Fruit fly (Drosophila melanogaster) whole organism, prepupa: ENCODE results near the gene Gpdh1.

ENCODE experiments used
- Blimp-1 ChIP-seq: fragments of 200-800 bp; sonication (Bioruptor generic); optimal IDR thresholded peaks from 3 replicates; lab custom pipeline; 2017; ENCODE audit warnings: missing biosample characterization, missing genetic modification characterization, mild to moderate bottlenecking, moderate library complexity, missing genetic modification reagents
- CG10631 ChIP-seq: fragments of 200-800 bp; sonication (Bioruptor generic); optimal IDR thresholded peaks from 2 replicates; lab custom pipeline; 2016; ENCODE audit warnings: missing biosample characterization, missing genetic modification characterization
- CG10669 ChIP-seq: fragments of 200-800 bp; sonication (Bioruptor generic); optimal IDR thresholded peaks from 3 replicates; lab custom pipeline; 2018; ENCODE audit warnings: missing biosample characterization, mild to moderate bottlenecking, missing genetic modification characterization, moderate library complexity
- CG11294 ChIP-seq: fragments of 200-800 bp; sonication (Bioruptor generic); IDR thresholded peaks from 2 replicates; pipeline ENCODE4 v1.3.6; 2022; ENCODE audit warnings: missing biosample characterization, missing genetic modification characterization
- CG11762 ChIP-seq: fragments of 200-800 bp; sonication (Bioruptor generic); optimal IDR thresholded peaks from 3 replicates; lab custom pipeline; 2016; ENCODE audit warnings: missing biosample characterization, missing genetic modification characterization; ENCODE audit not compliant: insufficient read depth
- CG15336 ChIP-seq: fragments of 200-800 bp; sonication (Bioruptor generic); IDR thresholded peaks from 2 replicates; pipeline ENCODE4 v1.3.6; 2022; ENCODE audit warnings: missing biosample characterization, missing genetic modification characterization
- CG16779 ChIP-seq: fragments of 200-800 bp; sonication (Bioruptor generic); optimal IDR thresholded peaks from 3 replicates; lab custom pipeline; 2017; ENCODE audit warnings: missing biosample characterization, mild to moderate bottlenecking, missing genetic modification characterization
- CG3032 ChIP-seq: fragments of 200-800 bp; optimal IDR thresholded peaks from 2 replicates; lab custom pipeline; 2019; ENCODE audit warnings: missing biosample characterization, mild to moderate bottlenecking, missing genetic modification characterization, moderate library complexity
- CG31627 ChIP-seq: fragments of 200-800 bp; sonication (Bioruptor generic); optimal IDR thresholded peaks from 3 replicates; lab custom pipeline; 2016; ENCODE audit warnings: missing biosample characterization, missing genetic modification characterization
- CG32006 ChIP-seq: fragments of 200-800 bp; sonication (Bioruptor generic); optimal IDR thresholded peaks from 3 replicates; lab custom pipeline; 2017; ENCODE audit warnings: missing biosample characterization, mild to moderate bottlenecking, missing genetic modification characterization
- CG34406 ChIP-seq: fragments of 200-800 bp; sonication (Bioruptor generic); optimal IDR thresholded peaks from 3 replicates; lab custom pipeline; 2016; ENCODE audit warnings: missing biosample characterization, missing genetic modification characterization
- CG3919 ChIP-seq: fragments of 200-800 bp; sonication (Bioruptor generic); optimal IDR thresholded peaks from 3 replicates; lab custom pipeline; 2016; ENCODE audit warnings: missing biosample characterization, missing genetic modification characterization
- CG6163 ChIP-seq: fragments of 200-800 bp; sonication (Bioruptor generic); IDR thresholded peaks from 3 replicates; pipeline ENCODE4 v1.3.6; 2022; ENCODE audit warnings: missing biosample characterization, missing genetic modification characterization
- CG6276 ChIP-seq: fragments of 200-800 bp; sonication (Bioruptor generic); optimal IDR thresholded peaks from 2 replicates; lab custom pipeline; 2017; ENCODE audit warnings: missing biosample characterization, mild to moderate bottlenecking, missing genetic modification characterization
- CG6792 ChIP-seq: fragments of 200-800 bp; sonication (Bioruptor generic); optimal IDR thresholded peaks from 3 replicates; lab custom pipeline; 2016; ENCODE audit warnings: missing biosample characterization, missing genetic modification characterization
- CG6854 ChIP-seq: fragments of 200-800 bp; sonication (Bioruptor generic); optimal IDR thresholded peaks from 2 replicates; lab custom pipeline; 2017; ENCODE audit warnings: missing biosample characterization, mild to moderate bottlenecking, missing genetic modification characterization
- CG8119 ChIP-seq: fragments of 200-800 bp; sonication (Bioruptor generic); IDR thresholded peaks from 3 replicates; pipeline ENCODE4 v1.3.6; 2022; ENCODE audit warnings: missing biosample characterization, missing genetic modification characterization
- CG8319 ChIP-seq: fragments of 200-800 bp; sonication (Bioruptor generic); optimal IDR thresholded peaks from 3 replicates; lab custom pipeline; 2016; ENCODE audit warnings: missing biosample characterization, missing genetic modification characterization
- CG8632 ChIP-seq: fragments of 200-800 bp; sonication (Bioruptor generic); optimal IDR thresholded peaks from 3 replicates; lab custom pipeline; 2016; ENCODE audit warnings: missing biosample characterization, missing genetic modification characterization
- CG9139 ChIP-seq: fragments of 200-800 bp; sonication (Bioruptor generic); optimal IDR thresholded peaks from 3 replicates; lab custom pipeline; 2017; ENCODE audit warnings: missing biosample characterization, mild to moderate bottlenecking, missing genetic modification characterization
- Eip78C ChIP-seq: fragments of 200-800 bp; sonication (Bioruptor generic); peaks from one replicate; lab custom pipeline; 2016; ENCODE audit warnings: missing biosample characterization, missing genetic modification characterization
- Gug ChIP-seq: fragments of 200-800 bp; sonication (Bioruptor generic); IDR thresholded peaks from 2 replicates; pipeline ENCODE4 v1.3.6; 2022; ENCODE audit warnings: missing biosample characterization, missing genetic modification characterization
- Hr4 ChIP-seq: fragments of 200-800 bp; sonication (Bioruptor generic); optimal IDR thresholded peaks from 3 replicates; lab custom pipeline; 2016; ENCODE audit warnings: missing biosample characterization, missing genetic modification characterization
- Lpt ChIP-seq: fragments of 200-800 bp; sonication (Bioruptor generic); optimal IDR thresholded peaks from 3 replicates; lab custom pipeline; 2016; ENCODE audit warnings: missing biosample characterization, missing genetic modification characterization
- Sox14 ChIP-seq: fragments of 200-800 bp; sonication (Bioruptor generic); optimal IDR thresholded peaks from 3 replicates; lab custom pipeline; 2016; ENCODE audit warnings: missing biosample characterization, missing genetic modification characterization
- Sox15 ChIP-seq: fragments of 200-800 bp; sonication (Bioruptor generic); optimal IDR thresholded peaks from 3 replicates; lab custom pipeline; 2016; ENCODE audit warnings: missing biosample characterization, missing genetic modification characterization
- achi ChIP-seq: fragments of 200-800 bp; sonication (Bioruptor generic); optimal IDR thresholded peaks from 3 replicates; lab custom pipeline; 2016; ENCODE audit warnings: missing biosample characterization, missing genetic modification characterization
- acj6 ChIP-seq: fragments of 200-800 bp; sonication (Bioruptor generic); optimal IDR thresholded peaks from 3 replicates; lab custom pipeline; 2016; ENCODE audit warnings: missing biosample characterization, missing genetic modification characterization
- cyc ChIP-seq: fragments of 200-800 bp; sonication (Bioruptor generic); optimal IDR thresholded peaks from 3 replicates; lab custom pipeline; 2016; ENCODE audit warnings: missing biosample characterization, missing genetic modification characterization
- dsx ChIP-seq: fragments of 200-800 bp; optimal IDR thresholded peaks from 3 replicates; lab custom pipeline; 2019; ENCODE audit warnings: missing biosample characterization, mild to moderate bottlenecking, missing genetic modification characterization, moderate library complexity; ENCODE audit not compliant: poor library complexity, severe bottlenecking
- eg ChIP-seq: fragments of 200-800 bp; sonication (Bioruptor generic); IDR thresholded peaks from 3 replicates; pipeline ENCODE4 v1.3.6; 2022; ENCODE audit warnings: missing biosample characterization, missing genetic modification characterization
- fkh ChIP-seq: fragments of 200-800 bp; sonication (Bioruptor generic); optimal IDR thresholded peaks from 3 replicates; lab custom pipeline; 2017; ENCODE audit warnings: missing biosample characterization, mild to moderate bottlenecking, missing genetic modification characterization, moderate library complexity
- lz ChIP-seq: fragments of 200-800 bp; sonication (Bioruptor generic); optimal IDR thresholded peaks from 3 replicates; lab custom pipeline; 2016; ENCODE audit warnings: missing biosample characterization, missing genetic modification characterization
- pdm3 ChIP-seq: fragments of 200-800 bp; sonication (Bioruptor generic); optimal IDR thresholded peaks from 3 replicates; lab custom pipeline; 2016; ENCODE audit warnings: missing biosample characterization, missing genetic modification characterization
- salr ChIP-seq, 2 experiments: fragments of 200-800 bp; sonication (Bioruptor generic); optimal IDR thresholded peaks; 3 replicates each; lab custom pipeline; 2016 to 2018; ENCODE audit warnings: missing biosample characterization in 2 of 2, missing genetic modification characterization in 2 of 2, mild to moderate bottlenecking in 1 of 2
- svp ChIP-seq: fragments of 200-800 bp; sonication (Bioruptor generic); peaks from one replicate; lab custom pipeline; 2016; ENCODE audit warnings: missing biosample characterization, missing genetic modification characterization
- topi ChIP-seq: fragments of 200-800 bp; sonication (Bioruptor generic); optimal IDR thresholded peaks from 3 replicates; lab custom pipeline; 2016; ENCODE audit warnings: missing biosample characterization, missing genetic modification characterization
- vri ChIP-seq: fragments of 200-800 bp; sonication (Bioruptor generic); optimal IDR thresholded peaks from 3 replicates; lab custom pipeline; 2016; ENCODE audit warnings: missing biosample characterization, mild to moderate bottlenecking, missing genetic modification characterization

Gpdh1 gene

dm6 chr2L:5943229-5944078, at the start of gene Gpdh1, which contains the start of gene Sfp26Ad (continued):
- TF ChIP-seq CG34406 (peak; percentile 37), dsx (GFP tag; lab: Kevin White, UChicago) (peak; percentile 25), CG11294 (GFP tag; lab: Robert Waterston, UW) (no peak), CG6276 (GFP tag; lab: Kevin White, UChicago) (no peak), CG9139 (GFP tag; lab: Kevin White, UChicago) (peak; percentile 71), lz (GFP tag; lab: Kevin White, UChicago) (peak; percentile 81), vri (GFP tag; lab: Kevin White, UChicago) (peak; percentile 90), Sox15 (GFP tag; lab: Kevin White, UChicago) (peak; percentile 19), CG3032 (peak; percentile 63), CG8632 (GFP tag; lab: Kevin White, UChicago) (peak; percentile 64)

- TF ChIP-seq CG6792 (GFP tag; lab: Kevin White, UChicago): no peak
- TF ChIP-seq svp (GFP tag; lab: Kevin White, UChicago): peak; percentile 5
These were observed 49.6 kb upstream of the Gpdh1 start, which contains the start of gene Acp26Aa for dm6 chr2L:5893796-5894195. Gene Acp26Aa (minus strand): TSS chr2L:5893896.

dm6 chr2L:5894533-5894932, 48.9 kb upstream of the Gpdh1 start:
- no peak for TF ChIP-seq acj6 (GFP tag; lab: Kevin White, UChicago)
- TF ChIP-seq fkh (GFP tag; lab: Kevin White, UChicago): no peak
- no peak for TF ChIP-seq CG8632 (GFP tag; lab: Kevin White, UChicago)
- TF ChIP-seq vri (GFP tag; lab: Kevin White, UChicago): no peak
- no peak for TF ChIP-seq CG3032
- TF ChIP-seq cyc (GFP tag; lab: Kevin White, UChicago): no peak
- no peak for TF ChIP-seq CG10631 (GFP tag; lab: Kevin White, UChicago)
- no peak for TF ChIP-seq CG11294 (GFP tag; lab: Robert Waterston, UW)
- TF ChIP-seq, all 60 proteins: peak for 0

dm6 chr2L:5899170-5899708, 44.2 kb upstream of the Gpdh1 start:
- TF ChIP-seq Eip78C (peak; percentile 23), Gug (no peak), Blimp-1 (peak; percentile 11)
- TF ChIP-seq, all 60 proteins: peak for 2

- no peak for TF ChIP-seq CG9139 (GFP tag; lab: Kevin White, UChicago)
- TF ChIP-seq CG3919: peak; percentile 19
- TF ChIP-seq CG15336 (GFP tag; lab: Robert Waterston, UW): peak; percentile 37
- no peak for TF ChIP-seq CG10669 (GFP tag; lab: Kevin White, UChicago)
- peak; percentile 22 for TF ChIP-seq CG6276 (GFP tag; lab: Kevin White, UChicago)
- no peak for TF ChIP-seq CG8319 (GFP tag; lab: Kevin White, UChicago)
- TF ChIP-seq svp (GFP tag; lab: Kevin White, UChicago): no peak
- peak; percentile 2 for TF ChIP-seq pdm3 (GFP tag; lab: Kevin White, UChicago)
- TF ChIP-seq Sox14 (GFP tag; lab: Kevin White, UChicago): peak; percentile 4
- no peak for TF ChIP-seq Lpt (GFP tag; lab: Kevin White, UChicago)
- peak; percentile 54 for TF ChIP-seq CG32006 (GFP tag; lab: Kevin White, UChicago)
- peak in 1 of 2 experiments; percentile 4 for TF ChIP-seq salr (GFP tag; optimal IDR thresholded peaks at IDR 0.05; lab: Kevin White, UChicago)
- TF ChIP-seq CG8119 (GFP tag; lab: Robert Waterston, UW): peak; percentile 35; the same call in 1 of the 3 replicates
- TF ChIP-seq CG6163 (GFP tag; lab: Robert Waterston, UW): no peak; the same call in 2 of the 3 replicates
- TF ChIP-seq Blimp-1: no peak
- TF ChIP-seq CG16779 (tag; lab: Kevin White, UChicago): no peak
- no peak for TF ChIP-seq CG3032
- TF ChIP-seq Eip78C: peak; percentile 53
- no peak for TF ChIP-seq acj6 (GFP tag; lab: Kevin White, UChicago)
- TF ChIP-seq CG6854: no peak
- TF ChIP-seq eg (GFP tag; lab: Robert Waterston, UW): peak; percentile 39; the same call in 1 of the 3 replicates
- TF ChIP-seq CG8632 (GFP tag; lab: Kevin White, UChicago): no peak
- peak; percentile 12 for TF ChIP-seq Hr4
- no peak for TF ChIP-seq topi (GFP tag; lab: Kevin White, UChicago)
- TF ChIP-seq CG31627 (GFP tag; lab: Kevin White, UChicago): no peak
- TF ChIP-seq CG11762: no peak
- peak; percentile 23 for TF ChIP-seq achi
- TF ChIP-seq, all 60 proteins: peak for 12
These were observed 41.9 kb upstream of the Gpdh1 start for dm6 chr2L:5901553-5901952.
